Fruit fly (Drosophila melanogaster) whole organism, embryonic: Measurements from ENCODE around the gene GatB.

Experiments used
- Antp ChIP-seq: fragments of 200-800 bp; sonication (Bioruptor generic); optimal IDR thresholded peaks from 3 replicates; lab custom pipeline; 2016; ENCODE audit warnings: missing biosample characterization, missing genetic modification characterization
- Asciz ChIP-seq: fragments of 200-800 bp; sonication (Bioruptor generic); optimal IDR thresholded peaks from 2 replicates; lab custom pipeline; 2017; ENCODE audit warnings: missing biosample characterization, mild to moderate bottlenecking, missing genetic modification characterization, missing genetic modification reagents
- Atf6 ChIP-seq: fragments of 200-800 bp; sonication (Bioruptor generic); IDR thresholded peaks from 2 replicates; pipeline ENCODE4 v1.3.6; 2022; ENCODE audit warnings: missing biosample characterization, missing genetic modification characterization
- CG1024 ChIP-seq: fragments of 200-800 bp; sonication (Bioruptor generic); IDR thresholded peaks from 2 replicates; pipeline ENCODE4 v1.3.6; 2022; ENCODE audit warnings: missing biosample characterization, missing genetic modification characterization
- CG11085 ChIP-seq: fragments of 200-800 bp; sonication (Bioruptor generic); IDR thresholded peaks from 2 replicates; pipeline ENCODE4 v1.3.6; 2022; ENCODE audit warnings: missing biosample characterization, missing genetic modification characterization
- CG12391 ChIP-seq: fragments of 200-800 bp; sonication (Bioruptor generic); optimal IDR thresholded peaks from 3 replicates; lab custom pipeline; 2018; ENCODE audit warnings: missing biosample characterization, mild to moderate bottlenecking, missing genetic modification characterization, moderate library complexity
- CG12659 ChIP-seq: fragments of 200-800 bp; sonication (Bioruptor generic); optimal IDR thresholded peaks from 3 replicates; lab custom pipeline; 2017; ENCODE audit warnings: mild to moderate bottlenecking, missing biosample characterization, missing genetic modification reagents, missing genetic modification characterization
- CG12744 ChIP-seq: fragments of 200-800 bp; sonication (Bioruptor generic); optimal IDR thresholded peaks from 2 replicates; lab custom pipeline; 2016; ENCODE audit warnings: missing biosample characterization, missing genetic modification characterization
- CG13624 ChIP-seq: fragments of 200-800 bp; sonication (Bioruptor generic); optimal IDR thresholded peaks from 2 replicates; lab custom pipeline; 2016; ENCODE audit warnings: missing biosample characterization, missing genetic modification characterization
- CG14710 ChIP-seq: fragments of 200-800 bp; sonication (Bioruptor generic); optimal IDR thresholded peaks from 3 replicates; lab custom pipeline; 2019; ENCODE audit warnings: missing biosample characterization, mild to moderate bottlenecking, missing genetic modification characterization, moderate library complexity
- CG15269 ChIP-seq: fragments of 200-800 bp; sonication (Bioruptor generic); optimal IDR thresholded peaks from 2 replicates; lab custom pipeline; 2018; ENCODE audit warnings: missing biosample characterization, mild to moderate bottlenecking, missing genetic modification characterization, moderate library complexity
- CG15514 ChIP-seq: fragments of 200-800 bp; sonication (Bioruptor generic); optimal IDR thresholded peaks from 3 replicates; lab custom pipeline; 2017; ENCODE audit warnings: missing biosample characterization, missing genetic modification characterization, mild to moderate bottlenecking, moderate library complexity, missing genetic modification reagents
- CG17385 ChIP-seq: fragments of 200-800 bp; sonication (Bioruptor generic); optimal IDR thresholded peaks from 3 replicates; lab custom pipeline; 2018; ENCODE audit warnings: missing biosample characterization, mild to moderate bottlenecking, missing genetic modification characterization
- CG2129 ChIP-seq: fragments of 200-800 bp; sonication (Bioruptor generic); IDR thresholded peaks from 2 replicates; pipeline ENCODE4 v1.3.6; 2022; ENCODE audit warnings: missing biosample characterization, missing genetic modification characterization; ENCODE audit not compliant: partially characterized antibody
- CG2712 ChIP-seq: fragments of 200-800 bp; optimal IDR thresholded peaks from 3 replicates; lab custom pipeline; 2019; ENCODE audit warnings: missing biosample characterization, mild to moderate bottlenecking, missing genetic modification characterization, moderate library complexity
- CG32532 ChIP-seq: fragments of 200-800 bp; sonication (Bioruptor generic); IDR thresholded peaks from 2 replicates; pipeline ENCODE4 v1.3.6; 2022; ENCODE audit warnings: missing biosample characterization, missing genetic modification characterization
- CG5245 ChIP-seq: fragments of 200-800 bp; sonication (Bioruptor generic); optimal IDR thresholded peaks from 3 replicates; lab custom pipeline; 2016; ENCODE audit warnings: missing biosample characterization, missing genetic modification characterization
- CG7745 ChIP-seq: fragments of 200-800 bp; sonication (Bioruptor generic); optimal IDR thresholded peaks from 2 replicates; lab custom pipeline; 2018; ENCODE audit warnings: missing biosample characterization, mild to moderate bottlenecking, missing genetic modification characterization, moderate library complexity
- CG7928 ChIP-seq: fragments of 200-800 bp; sonication (Bioruptor generic); optimal IDR thresholded peaks from 2 replicates; lab custom pipeline; 2017; ENCODE audit warnings: missing biosample characterization, mild to moderate bottlenecking, missing genetic modification characterization
- CG8924 ChIP-seq: fragments of 200-800 bp; optimal IDR thresholded peaks from 3 replicates; lab custom pipeline; 2019; ENCODE audit warnings: missing biosample characterization, mild to moderate bottlenecking, missing genetic modification characterization, moderate library complexity
- E2f2 ChIP-seq: fragments of 200-800 bp; sonication (Bioruptor generic); IDR thresholded peaks from 2 replicates; pipeline ENCODE4 v1.3.6; 2022; ENCODE audit warnings: missing biosample characterization, missing genetic modification characterization
- Hey ChIP-seq: fragments of 200-800 bp; sonication (Bioruptor generic); optimal IDR thresholded peaks from 3 replicates; lab custom pipeline; 2018; ENCODE audit warnings: missing biosample characterization, mild to moderate bottlenecking, missing genetic modification characterization
- HmgZ ChIP-seq: fragments of 200-800 bp; sonication (Bioruptor generic); optimal IDR thresholded peaks from 2 replicates; lab custom pipeline; 2018; ENCODE audit warnings: missing biosample characterization, mild to moderate bottlenecking, missing genetic modification characterization
- Hr51 ChIP-seq, 2 experiments: fragments of 200-800 bp; sonication (Bioruptor generic); optimal IDR thresholded peaks; 2 replicates in 1 of 2; 3 replicates in 1 of 2; lab custom pipeline; 2016 to 2018; ENCODE audit warnings: missing biosample characterization in 2 of 2, missing genetic modification characterization in 2 of 2, mild to moderate bottlenecking in 1 of 2, moderate library complexity in 1 of 2
- MESR4 ChIP-seq: fragments of 200-800 bp; sonication (Bioruptor generic); optimal IDR thresholded peaks from 2 replicates; lab custom pipeline; 2018; ENCODE audit warnings: missing biosample characterization, mild to moderate bottlenecking, missing genetic modification characterization, moderate library complexity
- Optix ChIP-seq: fragments of 200-800 bp; sonication (Bioruptor generic); IDR thresholded peaks from 3 replicates; pipeline ENCODE4 v1.3.6; 2022; ENCODE audit warnings: missing biosample characterization, missing genetic modification characterization
- Spps ChIP-seq: fragments of 200-800 bp; sonication (Bioruptor generic); optimal IDR thresholded peaks from 2 replicates; lab custom pipeline; 2018; ENCODE audit warnings: missing biosample characterization, mild to moderate bottlenecking, missing genetic modification characterization
- TFAM ChIP-seq: fragments of 200-800 bp; sonication (Bioruptor generic); optimal IDR thresholded peaks from 2 replicates; lab custom pipeline; 2017; ENCODE audit warnings: missing biosample characterization, missing genetic modification characterization, inconsistent platforms
- ap ChIP-seq: fragments of 200-800 bp; sonication (Bioruptor generic); IDR thresholded peaks from 2 replicates; pipeline ENCODE4 v1.3.6; 2022; ENCODE audit warnings: missing biosample characterization, missing genetic modification characterization
- bigmax ChIP-seq: fragments of 200-800 bp; sonication (Bioruptor generic); optimal IDR thresholded peaks from 2 replicates; lab custom pipeline; 2018; ENCODE audit warnings: missing biosample characterization, mild to moderate bottlenecking, missing genetic modification characterization
- bowl ChIP-seq: fragments of 200-800 bp; sonication (Bioruptor generic); IDR thresholded peaks from 2 replicates; pipeline ENCODE4 v1.3.6; 2022; ENCODE audit warnings: missing biosample characterization, missing genetic modification characterization
- caup ChIP-seq: fragments of 200-800 bp; sonication (Bioruptor generic); optimal IDR thresholded peaks from 3 replicates; lab custom pipeline; 2017; ENCODE audit warnings: missing biosample characterization, mild to moderate bottlenecking, missing genetic modification characterization, moderate library complexity; ENCODE audit not compliant: severe bottlenecking
- dmrt11E ChIP-seq: fragments of 200-800 bp; sonication (Bioruptor generic); optimal IDR thresholded peaks from 3 replicates; lab custom pipeline; 2018; ENCODE audit warnings: missing biosample characterization, mild to moderate bottlenecking, missing genetic modification characterization, moderate library complexity
- ewg ChIP-seq: fragments of 200-800 bp; sonication (Bioruptor generic); optimal IDR thresholded peaks from 3 replicates; lab custom pipeline; 2017; ENCODE audit warnings: mild to moderate bottlenecking, missing biosample characterization, missing genetic modification reagents, missing genetic modification characterization
- gce ChIP-seq: fragments of 200-800 bp; sonication (Bioruptor generic); IDR thresholded peaks from 3 replicates; pipeline ENCODE4 v1.3.6; 2022; ENCODE audit warnings: missing biosample characterization, missing genetic modification characterization
- gem ChIP-seq: fragments of 200-800 bp; sonication (Bioruptor generic); optimal IDR thresholded peaks from 2 replicates; lab custom pipeline; 2019; ENCODE audit warnings: missing biosample characterization, mild to moderate bottlenecking, missing genetic modification characterization, moderate library complexity
- gsb ChIP-seq: fragments of 200-800 bp; sonication (Bioruptor generic); IDR thresholded peaks from 2 replicates; pipeline ENCODE4 v1.3.6; 2022; ENCODE audit warnings: missing biosample characterization, missing genetic modification characterization
- her ChIP-seq: fragments of 200-800 bp; sonication (Bioruptor generic); optimal IDR thresholded peaks from 2 replicates; lab custom pipeline; 2016; ENCODE audit warnings: missing biosample characterization, missing genetic modification characterization
- hkb ChIP-seq, 2 experiments: fragments of 200-800 bp in 1 of 2; fragments of >200 bp in 1 of 2; sonication (Bioruptor generic) in 1 of 2; IDR thresholded peaks in 1 of 2; optimal IDR thresholded peaks in 1 of 2; 2 replicates each; pipeline versions ENCODE4 v1.3.6 to Lab custom; 2017 to 2022; ENCODE audit warnings: missing biosample characterization in 1 of 2, missing genetic modification characterization in 1 of 2
- kah ChIP-seq: fragments of 200-800 bp; sonication (Bioruptor generic); optimal IDR thresholded peaks from 2 replicates; lab custom pipeline; 2018; ENCODE audit warnings: missing biosample characterization, mild to moderate bottlenecking, missing genetic modification characterization
- luna ChIP-seq: fragments of 200-800 bp; sonication (Bioruptor generic); optimal IDR thresholded peaks from 2 replicates; lab custom pipeline; 2016; ENCODE audit warnings: missing biosample characterization, missing genetic modification characterization
- maf-S ChIP-seq: fragments of 200-800 bp; sonication (Bioruptor generic); optimal IDR thresholded peaks from 2 replicates; lab custom pipeline; 2016; ENCODE audit warnings: missing biosample characterization, missing genetic modification characterization
- onecut ChIP-seq: fragments of 200-800 bp; sonication (Bioruptor generic); IDR thresholded peaks from 2 replicates; pipeline ENCODE4 v1.3.6; 2022; ENCODE audit warnings: missing biosample characterization, missing genetic modification characterization
- prd ChIP-seq, 3 experiments: fragments of >200 bp in 2 of 3; fragments of 200-800 bp in 1 of 3; sonication (Bioruptor generic) in 1 of 3; optimal IDR thresholded peaks in 2 of 3; IDR thresholded peaks in 1 of 3; 2 replicates in 2 of 3; 3 replicates in 1 of 3; pipeline versions ENCODE4 v1.3.6 to Lab custom; 2017 to 2022; ENCODE audit warnings: missing biosample characterization in 1 of 3, missing genetic modification characterization in 1 of 3
- pzg ChIP-seq: fragments of 200-800 bp; sonication (Bioruptor generic); optimal IDR thresholded peaks from 3 replicates; lab custom pipeline; 2018; ENCODE audit warnings: missing biosample characterization, mild to moderate bottlenecking, missing genetic modification characterization, moderate library complexity
- repo ChIP-seq: fragments of 200-800 bp; sonication (Bioruptor generic); optimal IDR thresholded peaks from 2 replicates; lab custom pipeline; 2016; ENCODE audit warnings: missing biosample characterization, missing genetic modification characterization
- tap ChIP-seq: fragments of 200-800 bp; optimal IDR thresholded peaks from 3 replicates; lab custom pipeline; 2019; ENCODE audit warnings: missing biosample characterization, mild to moderate bottlenecking, missing genetic modification characterization, moderate library complexity

The GatB gene

dm6 chr3R:24151924-24152809 lies 22.1 kb upstream of the GatB start, which contains the start of the genes p38a and CG6178 (continued):
- TF ChIP-seq CG11085 (GFP tag; lab: Robert Waterston, UW), result peak; percentile 97
- TF ChIP-seq CG15514 (GFP tag; lab: Kevin White, UChicago), result peak; percentile 89
- TF ChIP-seq gsb (GFP tag; lab: Robert Waterston, UW), result peak; percentile 93
- TF ChIP-seq CG12744 (GFP tag; lab: Kevin White, UChicago), result no peak
- peak; percentile 82 for TF ChIP-seq bigmax (GFP tag; lab: Kevin White, UChicago)
- no peak for TF ChIP-seq CG2129 (GFP tag; lab: Robert Waterston, UW)
- TF ChIP-seq maf-S (GFP tag; lab: Kevin White, UChicago), result peak; percentile 1
- TF ChIP-seq onecut, result peak; percentile 81
- TF ChIP-seq CG8924 (tag; lab: Kevin White, UChicago), result peak; percentile 99
- peak; percentile 52 to 99 for TF ChIP-seq Hr51 (GFP tag; optimal IDR thresholded peaks at IDR 0.05; lab: Kevin White, UChicago)
- TF ChIP-seq luna (GFP tag; lab: Kevin White, UChicago), result no peak
- peak; percentile 53 for TF ChIP-seq Hey (tag; lab: Kevin White, UChicago)
- peak; percentile 83 for TF ChIP-seq CG1024 (GFP tag; lab: Robert Waterston, UW)
- TF ChIP-seq CG12391, result peak; percentile 98
- TF ChIP-seq repo, result no peak
- peak; percentile 99 for TF ChIP-seq gem
- peak; percentile 82 for TF ChIP-seq E2f2 (GFP tag; lab: Robert Waterston, UW)
- TF ChIP-seq ewg (GFP tag; lab: Kevin White, UChicago), result peak; percentile 92
- no peak for TF ChIP-seq TFAM (GFP tag; lab: Kevin White, UChicago)
- peak; percentile 90 for TF ChIP-seq Optix (GFP tag; lab: Robert Waterston, UW)
- peak; percentile 96 for TF ChIP-seq caup
- peak; percentile 91 for TF ChIP-seq HmgZ (tag; lab: Kevin White, UChicago)
- TF ChIP-seq kah (GFP tag; lab: Kevin White, UChicago), result peak; percentile 92
- peak; percentile 52 for TF ChIP-seq pzg (GFP tag; lab: Kevin White, UChicago)
- TF ChIP-seq CG32532, result peak; percentile 98
- TF ChIP-seq CG7745 (tag; lab: Kevin White, UChicago), result peak; percentile 35
- peak; percentile 82 for TF ChIP-seq CG5245 (GFP tag; lab: Kevin White, UChicago)
- TF ChIP-seq CG17385, result peak; percentile 94
- TF ChIP-seq Antp (GFP tag; lab: Kevin White, UChicago), result peak; percentile 51
- peak; percentile 95 for TF ChIP-seq ap (GFP tag; lab: Robert Waterston, UW)
- TF ChIP-seq Asciz, result peak; percentile 97
- TF ChIP-seq MESR4, result peak; percentile 5
- TF ChIP-seq CG13624 (GFP tag; lab: Kevin White, UChicago), result peak; percentile 56
- TF ChIP-seq CG12659 (GFP tag; lab: Kevin White, UChicago), result peak; percentile 99
- TF ChIP-seq prd (optimal IDR thresholded peaks at IDR 0.05; lab: Kevin White, UChicago), result no peak
- peak; percentile 97 for TF ChIP-seq prd (GFP tag; IDR thresholded peaks at IDR 0.05; lab: Robert Waterston, UW)
- peak; percentile 92 for TF ChIP-seq Spps (tag; lab: Kevin White, UChicago)
- TF ChIP-seq CG15269, result peak; percentile 99
- TF ChIP-seq dmrt11E, result peak; percentile 95
- TF ChIP-seq CG14710 (tag; lab: Kevin White, UChicago), result peak; percentile 97
- peak; percentile 96 for TF ChIP-seq tap
- peak; percentile 99 for TF ChIP-seq CG2712 (tag; lab: Kevin White, UChicago)
- TF ChIP-seq Atf6 (GFP tag; lab: Robert Waterston, UW), result peak; percentile 92
- peak; percentile 90 for TF ChIP-seq gce (GFP tag; lab: Robert Waterston, UW)
- no peak for TF ChIP-seq her
- peak; percentile 74 for TF ChIP-seq CG7928 (GFP tag; lab: Kevin White, UChicago)
- TF ChIP-seq hkb (optimal IDR thresholded peaks at IDR 0.05; lab: Kevin White, UChicago), result no peak
- TF ChIP-seq hkb (GFP tag; IDR thresholded peaks at IDR 0.05; lab: Robert Waterston, UW), result peak; percentile 97
- peak; percentile 90 for TF ChIP-seq bowl
